Worm (Caenorhabditis elegans) whole organism, late embryonic: Measurements from ENCODE around the gene nlp-57.
A peak's percentile ranks its signal among the peaks of the same experiment; 100 is the strongest.

Experiments used
- C08G9.2 ChIP-seq: sonication (generic microtip); optimal IDR thresholded peaks from 2 replicates; lab custom pipeline; 2016; ENCODE audit warnings: mild to moderate bottlenecking, missing genetic modification characterization, moderate library complexity, missing compliant biosample characterization
- C38D4.7 ChIP-seq: fragments of 200-800 bp; sonication (Bioruptor generic); optimal IDR thresholded peaks from 2 replicates; lab custom pipeline; 2018; ENCODE audit warnings: mild to moderate bottlenecking, missing genetic modification characterization, moderate library complexity, missing compliant biosample characterization
- F13H6.1 ChIP-seq: sonication (generic microtip); optimal IDR thresholded peaks from 2 replicates; lab custom pipeline; 2016; ENCODE audit warnings: missing genetic modification characterization, missing compliant biosample characterization
- K02D7.2 ChIP-seq: sonication (generic microtip); optimal IDR thresholded peaks from 2 replicates; lab custom pipeline; 2017; ENCODE audit warnings: mild to moderate bottlenecking, missing genetic modification characterization, missing compliant biosample characterization
- ahr-1 ChIP-seq: sonication (generic microtip); optimal IDR thresholded peaks from 2 replicates; lab custom pipeline; 2016; ENCODE audit warnings: missing genetic modification characterization, missing compliant biosample characterization
- ama-1 ChIP-seq: fragments of 150-350 bp; optimal IDR thresholded peaks from 2 replicates; lab custom pipeline; 2014
- ceh-14 ChIP-seq: sonication (generic microtip); optimal IDR thresholded peaks from 2 replicates; lab custom pipeline; 2016; ENCODE audit warnings: missing genotype, missing genetic modification characterization, missing compliant biosample characterization
- ceh-18 ChIP-seq: sonication (generic microtip); optimal IDR thresholded peaks from 2 replicates; lab custom pipeline; 2016; ENCODE audit warnings: missing genetic modification characterization, missing compliant biosample characterization
- ceh-2 ChIP-seq: sonication (generic microtip); optimal IDR thresholded peaks from 2 replicates; lab custom pipeline; 2016; ENCODE audit warnings: missing genotype, missing genetic modification characterization, missing compliant biosample characterization
- ceh-30 ChIP-seq: fragments of 150-350 bp; optimal IDR thresholded peaks from 2 replicates; lab custom pipeline; 2014; ENCODE audit warnings: missing biosample characterization, missing genetic modification characterization
- ceh-45 ChIP-seq: fragments of 200-800 bp; sonication (Bioruptor generic); IDR thresholded peaks from 2 replicates; pipeline ENCODE4 v1.3.6; 2022; ENCODE audit warnings: missing genetic modification reagents, missing genetic modification characterization, missing compliant biosample characterization
- ceh-48 ChIP-seq: sonication (generic microtip); optimal IDR thresholded peaks from 2 replicates; lab custom pipeline; 2016; ENCODE audit warnings: missing genetic modification characterization, inconsistent platforms, missing compliant biosample characterization
- ceh-6 ChIP-seq: fragments of 200-800 bp; sonication (Bioruptor generic); optimal IDR thresholded peaks from 2 replicates; lab custom pipeline; 2018; ENCODE audit warnings: mild to moderate bottlenecking, missing genetic modification characterization, missing compliant biosample characterization
- che-1 ChIP-seq: sonication (generic microtip); optimal IDR thresholded peaks from 2 replicates; lab custom pipeline; 2016; ENCODE audit warnings: mild to moderate bottlenecking, missing genetic modification characterization, missing compliant biosample characterization
- dmd-4 ChIP-seq: sonication (generic microtip); optimal IDR thresholded peaks from 2 replicates; lab custom pipeline; 2016; ENCODE audit warnings: borderline replicate concordance, missing genetic modification characterization, missing compliant biosample characterization
- dve-1 ChIP-seq: sonication (generic microtip); optimal IDR thresholded peaks from 2 replicates; lab custom pipeline; 2017; ENCODE audit warnings: antibody characterized with exemption, mild to moderate bottlenecking, missing genetic modification characterization, missing compliant biosample characterization
- elt-4 ChIP-seq: sonication (generic microtip); optimal IDR thresholded peaks from 2 replicates; lab custom pipeline; 2016; ENCODE audit warnings: missing genetic modification characterization, missing compliant biosample characterization
- eyg-1 ChIP-seq: sonication (generic microtip); optimal IDR thresholded peaks from 2 replicates; lab custom pipeline; 2016; ENCODE audit warnings: missing genotype, missing genetic modification characterization, missing compliant biosample characterization
- fkh-6 ChIP-seq: sonication (generic microtip); optimal IDR thresholded peaks from 2 replicates; lab custom pipeline; 2016; ENCODE audit warnings: missing genetic modification characterization, missing compliant biosample characterization
- gmeb-2 ChIP-seq: sonication (generic microtip); optimal IDR thresholded peaks from 2 replicates; lab custom pipeline; 2016; ENCODE audit warnings: missing genetic modification characterization, inconsistent platforms, missing compliant biosample characterization
- hlh-13 ChIP-seq: fragments of 200-800 bp; sonication (Bioruptor generic); optimal IDR thresholded peaks from 2 replicates; lab custom pipeline; 2018; ENCODE audit warnings: mild to moderate bottlenecking, missing genetic modification characterization, missing compliant biosample characterization
- hlh-15 ChIP-seq: sonication (generic microtip); optimal IDR thresholded peaks from 2 replicates; lab custom pipeline; 2016; ENCODE audit warnings: missing genetic modification characterization, missing compliant biosample characterization
- hlh-6 ChIP-seq: sonication (generic microtip); optimal IDR thresholded peaks from 2 replicates; lab custom pipeline; 2016; ENCODE audit warnings: missing genotype, missing genetic modification characterization, missing compliant biosample characterization
- hlh-8 ChIP-seq: sonication (generic microtip); optimal IDR thresholded peaks from 2 replicates; lab custom pipeline; 2016; ENCODE audit warnings: missing genotype, missing genetic modification characterization, missing compliant biosample characterization
- lin-11 ChIP-seq: fragments of 200-800 bp; sonication (Bioruptor generic); optimal IDR thresholded peaks from 2 replicates; lab custom pipeline; 2018; ENCODE audit warnings: mild to moderate bottlenecking, missing genetic modification characterization, missing compliant biosample characterization
- madf-2 ChIP-seq: sonication (generic microtip); optimal IDR thresholded peaks from 2 replicates; lab custom pipeline; 2017; ENCODE audit warnings: missing genetic modification characterization, missing compliant biosample characterization
- mec-3 ChIP-seq: sonication (generic microtip); optimal IDR thresholded peaks from 2 replicates; lab custom pipeline; 2016; ENCODE audit warnings: borderline replicate concordance, missing genetic modification characterization, missing compliant biosample characterization
- nfya-1 ChIP-seq: sonication (generic microtip); optimal IDR thresholded peaks from 2 replicates; lab custom pipeline; 2017; ENCODE audit warnings: missing genetic modification characterization, mild to moderate bottlenecking, missing compliant biosample characterization, antibody characterized with exemption, moderate library complexity
- nhr-11 ChIP-seq: fragments of 150-350 bp; optimal IDR thresholded peaks from 2 replicates; lab custom pipeline; 2014; ENCODE audit warnings: missing biosample characterization, missing genetic modification characterization
- nhr-232 ChIP-seq: sonication (generic microtip); optimal IDR thresholded peaks from 2 replicates; lab custom pipeline; 2016; ENCODE audit warnings: missing genetic modification characterization, missing compliant biosample characterization
- npax-4 ChIP-seq: sonication (generic microtip); optimal IDR thresholded peaks from 2 replicates; lab custom pipeline; 2016; ENCODE audit warnings: missing genetic modification characterization, missing compliant biosample characterization
- odd-2 ChIP-seq: sonication (generic microtip); optimal IDR thresholded peaks from 2 replicates; lab custom pipeline; 2017; ENCODE audit warnings: antibody characterized with exemption, mild to moderate bottlenecking, missing genetic modification characterization, missing compliant biosample characterization
- pat-9 ChIP-seq: fragments of 200-800 bp; sonication (Bioruptor generic); optimal IDR thresholded peaks from 2 replicates; lab custom pipeline; 2018; ENCODE audit warnings: mild to moderate bottlenecking, missing genetic modification characterization, moderate library complexity, missing compliant biosample characterization
- pax-1 ChIP-seq: fragments of 150-350 bp; optimal IDR thresholded peaks from 2 replicates; lab custom pipeline; 2014; ENCODE audit warnings: missing biosample characterization, missing genetic modification characterization
- ref-2 ChIP-seq: sonication (generic microtip); optimal IDR thresholded peaks from 2 replicates; lab custom pipeline; 2016; ENCODE audit warnings: missing genetic modification characterization, missing compliant biosample characterization
- unc-42 ChIP-seq: sonication (generic microtip); optimal IDR thresholded peaks from 2 replicates; lab custom pipeline; 2016; ENCODE audit warnings: missing genotype, missing genetic modification characterization, missing compliant biosample characterization
- unc-86 ChIP-seq: sonication (generic microtip); optimal IDR thresholded peaks from 2 replicates; lab custom pipeline; 2016; ENCODE audit warnings: missing genetic modification characterization, missing compliant biosample characterization

nlp-57 gene

DNA sequence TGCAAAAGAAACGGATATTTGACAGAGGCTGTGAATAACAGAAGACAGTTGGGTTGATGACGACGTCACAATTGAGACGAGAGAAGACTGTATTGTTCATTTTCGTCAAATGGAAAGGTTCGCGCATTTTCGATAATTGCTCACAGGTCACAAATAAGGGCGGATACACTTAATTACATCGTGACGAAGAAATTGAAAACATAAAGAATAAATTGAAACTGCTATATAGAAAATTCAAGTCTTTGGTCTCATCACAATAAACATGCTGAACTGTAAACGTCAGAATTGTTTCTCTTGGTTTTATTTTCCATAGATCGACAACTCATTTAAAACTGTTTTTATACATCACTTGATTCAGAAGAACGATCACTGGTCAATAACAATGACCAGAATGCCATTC is 10.0 kb downstream of the nlp-57 start, which contains the start of gene ZK455.5:
TSS of gene ZK455.5 (minus strand) at position 101 of the 400 bp plus-strand sequence.
- no peak for TF ChIP-seq ceh-45 (GFP tag; lab: Robert Waterston, UW)
- TF ChIP-seq pat-9 = no peak
- TF ChIP-seq hlh-13 = no peak
- TF ChIP-seq ceh-2 (tag; lab: Kevin White, UChicago) = no peak

DNA sequence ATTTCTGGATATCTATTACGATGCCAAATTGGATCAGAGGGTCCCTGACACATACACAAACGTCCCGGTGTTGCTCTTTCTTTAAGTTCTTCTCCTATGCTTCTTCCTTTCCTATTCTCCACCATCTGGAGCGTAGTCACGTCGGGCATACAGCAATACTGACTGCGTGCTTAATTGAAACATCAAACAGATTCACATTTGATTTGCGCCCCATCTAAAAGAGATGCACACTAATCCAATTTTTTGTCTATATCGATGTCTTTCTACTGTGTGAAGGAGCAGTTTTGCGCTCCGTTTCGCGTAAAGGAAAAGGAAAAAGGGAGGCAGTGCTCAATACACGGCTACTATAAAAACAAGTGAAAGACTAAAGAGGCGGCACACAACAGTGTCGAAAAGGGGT is 11.9 kb downstream of the nlp-57 start:
- TF ChIP-seq nhr-11 (tag; lab: Kevin White, UChicago) (no peak), C08G9.2 (tag; lab: Kevin White, UChicago) (no peak), dve-1 (no peak), unc-42 (tag; lab: Kevin White, UChicago) (peak; percentile 87), ahr-1 (tag; lab: Kevin White, UChicago) (no peak), ref-2 (no peak), madf-2 (tag; lab: Kevin White, UChicago) (no peak), ceh-45 (GFP tag; lab: Robert Waterston, UW) (no peak)

- TF ChIP-seq ceh-48 (tag; lab: Kevin White, UChicago) = no peak
- TF ChIP-seq pax-1 (tag; lab: Kevin White, UChicago) = no peak
- TF ChIP-seq ceh-6 (GFP tag; lab: Kevin White, UChicago) = no peak
- no peak for TF ChIP-seq hlh-6 (tag; lab: Kevin White, UChicago)
- TF ChIP-seq eyg-1 (tag; lab: Kevin White, UChicago) = no peak
- TF ChIP-seq lin-11 (tag; lab: Kevin White, UChicago) = no peak
Measured at ce11 chrX:11329424-11329823, 12.6 kb downstream of the nlp-57 start, which contains the start of gene npr-9. Gene npr-9, plus strand, starts transcription at chrX:11329724.

- TF ChIP-seq ahr-1 (tag; lab: Kevin White, UChicago) (no peak), F13H6.1 (tag; lab: Kevin White, UChicago) (no peak), pat-9 (no peak), nhr-232 (no peak), hlh-15 (no peak), fkh-6 (tag; lab: Kevin White, UChicago) (no peak), hlh-6 (tag; lab: Kevin White, UChicago) (no peak), npax-4 (tag; lab: Kevin White, UChicago) (no peak), madf-2 (tag; lab: Kevin White, UChicago) (no peak), elt-4 (no peak), nfya-1 (no peak), dmd-4 (tag; lab: Kevin White, UChicago) (no peak), ama-1 (no peak), ceh-14 (tag; lab: Kevin White, UChicago) (no peak), hlh-8 (tag; lab: Kevin White, UChicago) (no peak), che-1 (no peak)
- TF ChIP-seq, all 69 proteins: peak for 0
Measured at ce11 chrX:11337095-11337494, 20.2 kb downstream of the nlp-57 start.

ce11 chrX:11337783-11338182 is 20.9 kb downstream of the nlp-57 start, which contains the start of gene gcy-9:
Gene gcy-9, minus strand, starts transcription at chrX:11337883.
- no peak for TF ChIP-seq C38D4.7 (GFP tag; lab: Kevin White, UChicago)
- no peak for TF ChIP-seq mec-3 (tag; lab: Kevin White, UChicago)
- no peak for TF ChIP-seq gmeb-2
- TF ChIP-seq elt-4 = no peak
- no peak for TF ChIP-seq ceh-30 (tag; lab: Kevin White, UChicago)
- TF ChIP-seq K02D7.2 (tag; lab: Kevin White, UChicago) = no peak
- TF ChIP-seq ceh-48 (tag; lab: Kevin White, UChicago) = no peak
- TF ChIP-seq odd-2 (tag; lab: Kevin White, UChicago) = no peak
- no peak for TF ChIP-seq npax-4 (tag; lab: Kevin White, UChicago)
- TF ChIP-seq ceh-18 (tag; lab: Kevin White, UChicago) = no peak
- no peak for TF ChIP-seq fkh-6 (tag; lab: Kevin White, UChicago)
- no peak for TF ChIP-seq unc-86 (tag; lab: Kevin White, UChicago)
- TF ChIP-seq, all 69 proteins: peak for 0
